Worm (Caenorhabditis elegans): Measurements from ENCODE around the gene Y46E12A.3.

- TF ChIP-seq unc-62 (GFP tag; optimal IDR thresholded peaks at IDR 0.05) (no peak), snpc-4 (tag; optimal IDR thresholded peaks at IDR 0.05) (no peak), ceh-82 (tag; optimal IDR thresholded peaks at IDR 0.05) (no peak), egl-27 (tag; optimal IDR thresholded peaks at IDR 0.05) (no peak), ZK546.5 (tag; optimal IDR thresholded peaks at IDR 0.05) (no peak), nhr-237 (tag; optimal IDR thresholded peaks at IDR 0.05) (no peak), nhr-25 (tag; optimal IDR thresholded peaks at IDR 0.05) (no peak), ama-1 (optimal IDR thresholded peaks at IDR 0.05) (no peak), nhr-11 (tag; optimal IDR thresholded peaks at IDR 0.05) (no peak), nhr-12 (tag; optimal IDR thresholded peaks at IDR 0.05) (no peak)
These were observed 21.7 kb downstream of the Y46E12A.3 start, which contains the start of gene ser-4 for ce11 chrIII:1733001-1733400.
